Fruit fly (Drosophila melanogaster): Measurements from ENCODE around the gene gnu.

DNA sequence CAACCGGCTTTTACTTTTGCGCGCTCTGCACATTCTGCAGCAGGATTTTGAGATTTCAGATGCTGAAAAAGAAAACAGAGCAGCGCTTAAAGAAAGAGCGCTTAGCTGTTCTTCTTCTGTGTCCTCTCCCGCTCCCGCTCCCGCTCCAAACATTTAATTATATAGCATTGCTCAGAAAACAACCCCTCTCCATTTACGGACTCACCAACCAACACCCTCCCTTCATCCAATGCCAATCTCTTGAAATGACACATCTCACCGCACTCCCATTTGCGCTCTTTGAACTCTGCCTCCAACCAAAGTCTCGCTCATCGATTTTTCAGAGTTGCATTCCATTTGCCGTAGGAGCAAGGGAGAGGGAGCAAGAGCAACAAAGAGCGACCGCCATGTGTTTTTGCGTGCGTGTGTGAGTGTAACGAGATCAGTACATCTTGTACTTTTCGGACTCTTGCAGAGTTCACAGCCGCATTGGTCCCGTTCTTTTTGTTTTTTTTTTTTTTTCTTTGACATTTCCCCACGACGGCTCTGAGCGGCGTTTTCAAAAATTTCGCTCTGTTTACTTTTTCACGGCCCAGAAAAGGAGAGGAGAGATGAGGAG, 48.0 kb downstream of the gnu start:
- TF ChIP-seq h (optimal IDR thresholded peaks at IDR 0.05) (no peak), ttk (optimal IDR thresholded peaks at IDR 0.05) (no peak)

All from Kc167 (cell line).